Worm (Caenorhabditis elegans): ENCODE measurements around the gene swm-1.

ce11 chrV:9063134-9063533 is 8.5 kb upstream of the swm-1 start:
- no peak for TF ChIP-seq tab-1 (GFP tag; IDR thresholded peaks at IDR 0.05)
- no peak for TF ChIP-seq cog-1 (tag; optimal IDR thresholded peaks at IDR 0.05)
- no peak for TF ChIP-seq klf-2 (GFP tag; conservative IDR thresholded peaks at IDR 0.05)
- TF ChIP-seq flt-1 (GFP tag; IDR thresholded peaks at IDR 0.05) = no peak
- no peak for TF ChIP-seq T22C8.4 (GFP tag; IDR thresholded peaks at IDR 0.05)
- no peak for TF ChIP-seq med-1 (GFP tag; optimal IDR thresholded peaks at IDR 0.05; ENCODE audit: insufficient read depth)
- TF ChIP-seq ref-1 (GFP tag; conservative IDR thresholded peaks at IDR 0.05) = no peak

Measured in whole organism, midembryonic.